Worm (Caenorhabditis elegans): Measurements from ENCODE around the gene srg-66.
A peak's percentile ranks its signal among the peaks of the same experiment; 100 is the strongest.
"Not testable (repeated sequence)": the region's sequence is repeated elsewhere in the genome, so short reads cannot be mapped to it uniquely, and the experiment has no call there.

Gene srg-66

ce11 chrV:5477719-5478118 is 4.5 kb downstream of the srg-66 start:
- peak; percentile 76 for TF ChIP-seq T22C8.4 (GFP tag; IDR thresholded peaks at IDR 0.05)
- TF ChIP-seq cog-1 (tag; optimal IDR thresholded peaks at IDR 0.05) = no peak

- not testable (repeated sequence) for TF ChIP-seq ztf-29 (GFP tag; IDR thresholded peaks at IDR 0.05); ref-1 (GFP tag; conservative IDR thresholded peaks at IDR 0.05); med-1 (GFP tag; optimal IDR thresholded peaks at IDR 0.05; ENCODE audit: insufficient read depth)
Observed at ce11 chrV:5470930-5471329, 11.3 kb downstream of the srg-66 start, which contains the start of gene ZC317.7. Gene ZC317.7, minus strand, starts transcription at chrV:5471030.

ce11 chrV:5468489-5468888 is 13.7 kb downstream of the srg-66 start, which contains the start of gene ZC317.6:
Gene ZC317.6, minus strand, starts transcription at chrV:5468589.
- TF ChIP-seq med-1 (GFP tag; optimal IDR thresholded peaks at IDR 0.05; ENCODE audit: insufficient read depth); ref-1 (GFP tag; conservative IDR thresholded peaks at IDR 0.05); tab-1 (GFP tag; IDR thresholded peaks at IDR 0.05): not testable (repeated sequence)

- TF ChIP-seq cog-1 (tag; optimal IDR thresholded peaks at IDR 0.05) = no peak
- TF ChIP-seq med-1 (GFP tag; optimal IDR thresholded peaks at IDR 0.05; ENCODE audit: insufficient read depth) = no peak
- TF ChIP-seq tab-1 (GFP tag; IDR thresholded peaks at IDR 0.05) = no peak
- no peak for TF ChIP-seq T22C8.4 (GFP tag; IDR thresholded peaks at IDR 0.05)
Observed at ce11 chrV:5465335-5465734, 16.9 kb downstream of the srg-66 start, which contains the start of gene srg-68. Gene srg-68, minus strand, starts transcription at chrV:5465435.

- TF ChIP-seq T22C8.4 (GFP tag; IDR thresholded peaks at IDR 0.05) (no peak), ztf-29 (GFP tag; IDR thresholded peaks at IDR 0.05) (no peak), ztf-23 (GFP tag; IDR thresholded peaks at IDR 0.05) (no peak), klf-2 (GFP tag; conservative IDR thresholded peaks at IDR 0.05) (no peak), med-1 (GFP tag; optimal IDR thresholded peaks at IDR 0.05; ENCODE audit: insufficient read depth) (no peak), cog-1 (tag; optimal IDR thresholded peaks at IDR 0.05) (no peak), tab-1 (GFP tag; IDR thresholded peaks at IDR 0.05) (no peak), flt-1 (GFP tag; IDR thresholded peaks at IDR 0.05) (no peak), ref-1 (GFP tag; conservative IDR thresholded peaks at IDR 0.05) (no peak)
Observed at ce11 chrV:5462894-5463293, 19.3 kb downstream of the srg-66 start, which contains the start of gene srg-67. Gene srg-67, minus strand, starts transcription at chrV:5462994.

ce11 chrV:5459806-5460205 is 22.4 kb downstream of the srg-66 start, which contains the start of gene ZC317.2:
Gene ZC317.2, plus strand, starts transcription at chrV:5460106.
- no peak for TF ChIP-seq ref-1 (GFP tag; conservative IDR thresholded peaks at IDR 0.05)
- TF ChIP-seq tab-1 (GFP tag; IDR thresholded peaks at IDR 0.05) = no peak
- TF ChIP-seq ztf-29 (GFP tag; IDR thresholded peaks at IDR 0.05) = no peak
- TF ChIP-seq T22C8.4 (GFP tag; IDR thresholded peaks at IDR 0.05) = no peak
- TF ChIP-seq ztf-23 (GFP tag; IDR thresholded peaks at IDR 0.05) = no peak
- TF ChIP-seq med-1 (GFP tag; optimal IDR thresholded peaks at IDR 0.05; ENCODE audit: insufficient read depth) = no peak
- no peak for TF ChIP-seq cog-1 (tag; optimal IDR thresholded peaks at IDR 0.05)
- TF ChIP-seq flt-1 (GFP tag; IDR thresholded peaks at IDR 0.05) = no peak
- no peak for TF ChIP-seq klf-2 (GFP tag; conservative IDR thresholded peaks at IDR 0.05)

ce11 chrV:5454955-5455354 is 27.3 kb downstream of the srg-66 start:
- no peak for TF ChIP-seq tab-1 (GFP tag; IDR thresholded peaks at IDR 0.05)
- TF ChIP-seq flt-1 (GFP tag; IDR thresholded peaks at IDR 0.05) = no peak
- no peak for TF ChIP-seq ztf-29 (GFP tag; IDR thresholded peaks at IDR 0.05)
- no peak for TF ChIP-seq ref-1 (GFP tag; conservative IDR thresholded peaks at IDR 0.05)

- no peak for TF ChIP-seq klf-2 (GFP tag; conservative IDR thresholded peaks at IDR 0.05)
- no peak for TF ChIP-seq ztf-23 (GFP tag; IDR thresholded peaks at IDR 0.05)
- TF ChIP-seq T22C8.4 (GFP tag; IDR thresholded peaks at IDR 0.05) = no peak
Observed at ce11 chrV:5453615-5454014, 28.6 kb downstream of the srg-66 start, which contains the start of gene glc-3. Gene glc-3, minus strand, starts transcription at chrV:5453715.

ce11 chrV:5450742-5451141 is 31.5 kb downstream of the srg-66 start:
- TF ChIP-seq tab-1 (GFP tag; IDR thresholded peaks at IDR 0.05) = no peak
- no peak for TF ChIP-seq ztf-23 (GFP tag; IDR thresholded peaks at IDR 0.05)
- no peak for TF ChIP-seq ref-1 (GFP tag; conservative IDR thresholded peaks at IDR 0.05)
- no peak for TF ChIP-seq T22C8.4 (GFP tag; IDR thresholded peaks at IDR 0.05)
- no peak for TF ChIP-seq ztf-29 (GFP tag; IDR thresholded peaks at IDR 0.05)
- no peak for TF ChIP-seq flt-1 (GFP tag; IDR thresholded peaks at IDR 0.05)
- no peak for TF ChIP-seq med-1 (GFP tag; optimal IDR thresholded peaks at IDR 0.05; ENCODE audit: insufficient read depth)
- TF ChIP-seq cog-1 (tag; optimal IDR thresholded peaks at IDR 0.05) = no peak
- TF ChIP-seq klf-2 (GFP tag; conservative IDR thresholded peaks at IDR 0.05) = no peak

- TF ChIP-seq klf-2 (GFP tag; conservative IDR thresholded peaks at IDR 0.05) (no peak), ztf-29 (GFP tag; IDR thresholded peaks at IDR 0.05) (no peak), cog-1 (tag; optimal IDR thresholded peaks at IDR 0.05) (no peak), ref-1 (GFP tag; conservative IDR thresholded peaks at IDR 0.05) (no peak), T22C8.4 (GFP tag; IDR thresholded peaks at IDR 0.05) (no peak), flt-1 (GFP tag; IDR thresholded peaks at IDR 0.05) (no peak), tab-1 (GFP tag; IDR thresholded peaks at IDR 0.05) (no peak), ztf-23 (GFP tag; IDR thresholded peaks at IDR 0.05) (no peak), med-1 (GFP tag; optimal IDR thresholded peaks at IDR 0.05; ENCODE audit: insufficient read depth) (no peak)
Observed at ce11 chrV:5447057-5447456, 35.2 kb downstream of the srg-66 start.

- TF ChIP-seq klf-2 (GFP tag; conservative IDR thresholded peaks at IDR 0.05) = no peak
- TF ChIP-seq cog-1 (tag; optimal IDR thresholded peaks at IDR 0.05) = no peak
- no peak for TF ChIP-seq med-1 (GFP tag; optimal IDR thresholded peaks at IDR 0.05; ENCODE audit: insufficient read depth)
- no peak for TF ChIP-seq flt-1 (GFP tag; IDR thresholded peaks at IDR 0.05)
- no peak for TF ChIP-seq ref-1 (GFP tag; conservative IDR thresholded peaks at IDR 0.05)
- TF ChIP-seq ztf-23 (GFP tag; IDR thresholded peaks at IDR 0.05) = no peak
- TF ChIP-seq ztf-29 (GFP tag; IDR thresholded peaks at IDR 0.05) = no peak
- TF ChIP-seq T22C8.4 (GFP tag; IDR thresholded peaks at IDR 0.05) = no peak
- no peak for TF ChIP-seq tab-1 (GFP tag; IDR thresholded peaks at IDR 0.05)
Observed at ce11 chrV:5445839-5446238, 36.4 kb downstream of the srg-66 start, which contains the start of gene F08F3.1. Gene F08F3.1, plus strand, starts transcription at chrV:5446139.
